Fruit fly (Drosophila melanogaster) whole organism, embryonic: ENCODE data around the gene MtnE.
A peak's percentile ranks its signal among the peaks of the same experiment; 100 is the strongest.

ENCODE experiments used
- CG4360 ChIP-seq: fragments of 200-800 bp; sonication (Bioruptor generic); IDR thresholded peaks from 2 replicates; pipeline ENCODE4 v1.3.6; 2022; ENCODE audit warnings: missing biosample characterization, missing genetic modification characterization
- insv ChIP-seq, 2 experiments: fragments of 200-800 bp; sonication (Bioruptor generic); optimal IDR thresholded peaks; 3 replicates each; lab custom pipeline; 2016 to 2018; ENCODE audit warnings: missing biosample characterization in 2 of 2, missing genetic modification characterization in 2 of 2

DNA sequence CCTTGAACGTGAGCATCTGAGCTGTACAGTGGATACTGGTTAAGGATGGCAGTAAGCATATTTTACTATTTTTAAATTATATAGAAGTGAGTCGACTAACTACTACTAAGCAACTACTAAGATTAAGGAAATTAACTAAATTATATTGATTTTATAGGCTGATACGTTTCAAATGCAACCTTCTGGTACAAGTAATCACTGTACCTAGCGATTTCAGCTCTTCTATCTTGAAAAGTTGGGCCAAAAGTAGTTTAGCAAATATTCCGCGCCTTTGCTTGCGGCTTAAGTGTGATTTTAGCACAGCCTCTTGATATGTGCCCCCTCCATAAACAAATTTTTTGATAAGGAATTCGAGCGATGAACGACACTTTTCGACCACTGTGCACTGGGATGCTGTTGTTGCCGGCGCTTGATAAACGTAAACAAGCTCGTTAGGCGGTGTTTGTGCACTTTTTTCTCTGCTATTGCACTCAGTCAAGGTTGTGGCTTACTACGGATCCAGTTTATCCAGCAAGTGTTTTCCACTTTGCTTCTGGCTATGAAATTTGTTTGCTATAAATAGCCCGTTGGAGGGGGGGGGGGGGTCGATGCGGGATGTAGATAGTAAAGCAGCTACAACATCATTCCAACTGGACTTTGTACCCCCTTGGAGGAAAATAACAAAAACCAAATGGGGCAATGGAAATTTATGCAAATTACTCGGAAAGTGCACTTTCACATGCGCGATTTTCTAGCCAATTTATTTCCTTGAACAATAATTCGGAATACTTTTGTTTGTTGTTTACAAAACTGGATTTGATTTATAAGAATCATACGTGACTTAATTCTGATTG is 22.0 kb upstream of the MtnE start:
- TF ChIP-seq insv (GFP tag; optimal IDR thresholded peaks at IDR 0.05; lab: Kevin White, UChicago): peak; percentile 48 to 94
- TF ChIP-seq CG4360 (GFP tag; lab: Robert Waterston, UW): peak; percentile 26; the same call in 1 of the 2 replicates
